Worm (Caenorhabditis elegans) whole organism, mixed stage, embryonic: Measurements from ENCODE around the gene swp-1.

Source experiments
- M03D4.4 ChIP-seq: sonication (generic microtip); optimal IDR thresholded peaks from 2 replicates; lab custom pipeline; 2017; ENCODE audit warnings: mild to moderate bottlenecking, missing genetic modification characterization, missing compliant biosample characterization
- bed-3 ChIP-seq: fragments of 200-800 bp; sonication (Bioruptor generic); optimal IDR thresholded peaks from 3 replicates; lab custom pipeline; 2018; ENCODE audit warnings: mild to moderate bottlenecking, missing genetic modification characterization, moderate library complexity, missing compliant biosample characterization
- blmp-1 ChIP-seq: fragments of 150-350 bp; optimal IDR thresholded peaks from 2 replicates; lab custom pipeline; 2014; ENCODE audit warnings: missing biosample characterization, missing genetic modification characterization
- ceh-39 ChIP-seq: fragments of 150-350 bp; optimal IDR thresholded peaks from 2 replicates; lab custom pipeline; 2014; ENCODE audit warnings: missing biosample characterization, missing genetic modification characterization
- ceh-83 ChIP-seq: fragments of 200-800 bp; sonication (Bioruptor generic); optimal IDR thresholded peaks from 2 replicates; lab custom pipeline; 2018; ENCODE audit warnings: mild to moderate bottlenecking, missing genetic modification characterization, missing compliant biosample characterization
- cnd-1 ChIP-seq: fragments of 200-800 bp; sonication (Bioruptor generic); optimal IDR thresholded peaks from 2 replicates; lab custom pipeline; 2018; ENCODE audit warnings: mild to moderate bottlenecking, missing genetic modification characterization, missing compliant biosample characterization
- drap-1 ChIP-seq: fragments of 200-800 bp; sonication (Bioruptor generic); optimal IDR thresholded peaks from 3 replicates; lab custom pipeline; 2018; ENCODE audit warnings: mild to moderate bottlenecking, missing genetic modification characterization, missing compliant biosample characterization
- elt-1 ChIP-seq: sonication (generic microtip); optimal IDR thresholded peaks from 2 replicates; lab custom pipeline; 2017; ENCODE audit warnings: missing genetic modification characterization, mild to moderate bottlenecking, missing compliant biosample characterization, antibody characterized with exemption, moderate library complexity, borderline replicate concordance; ENCODE audit not compliant: insufficient read depth
- elt-3 ChIP-seq: fragments of 150-350 bp; optimal IDR thresholded peaks from 2 replicates; lab custom pipeline; 2014; ENCODE audit warnings: missing biosample characterization, missing genetic modification characterization
- flh-1 ChIP-seq: fragments of 200-800 bp; sonication (Bioruptor generic); optimal IDR thresholded peaks from 2 replicates; lab custom pipeline; 2018; ENCODE audit warnings: mild to moderate bottlenecking, missing genetic modification characterization, moderate library complexity, missing compliant biosample characterization
- ham-2 ChIP-seq: fragments of 200-800 bp; sonication (Bioruptor generic); optimal IDR thresholded peaks from 2 replicates; lab custom pipeline; 2018; ENCODE audit warnings: mild to moderate bottlenecking, missing genetic modification characterization, missing compliant biosample characterization
- hlh-1 ChIP-seq: fragments of 150-350 bp; optimal IDR thresholded peaks from 2 replicates; lab custom pipeline; 2014; ENCODE audit warnings: missing biosample characterization, missing genetic modification reagents, missing genetic modification characterization
- lin-13 ChIP-seq: fragments of 150-350 bp; optimal IDR thresholded peaks from 2 replicates; lab custom pipeline; 2014; ENCODE audit warnings: missing biosample characterization, missing genetic modification characterization
- lin-32 ChIP-seq: fragments of 200-800 bp; sonication (Bioruptor generic); optimal IDR thresholded peaks from 2 replicates; lab custom pipeline; 2018; ENCODE audit warnings: mild to moderate bottlenecking, missing genetic modification characterization, missing compliant biosample characterization
- lsy-2 ChIP-seq: fragments of 150-350 bp; optimal IDR thresholded peaks from 2 replicates; lab custom pipeline; 2014; ENCODE audit warnings: missing biosample characterization, missing genetic modification characterization
- mab-5 ChIP-seq: fragments of 150-350 bp; optimal IDR thresholded peaks from 2 replicates; lab custom pipeline; 2014; ENCODE audit warnings: missing biosample characterization, missing genetic modification characterization
- mep-1 ChIP-seq: fragments of 150-350 bp; optimal IDR thresholded peaks from 2 replicates; lab custom pipeline; 2017; ENCODE audit warnings: missing biosample characterization, missing genetic modification reagents, missing genetic modification characterization, inconsistent platforms
- mls-2 ChIP-seq: sonication (generic microtip); optimal IDR thresholded peaks from 2 replicates; lab custom pipeline; 2016; ENCODE audit warnings: mild to moderate bottlenecking, missing genetic modification characterization, moderate library complexity, missing compliant biosample characterization
- nhr-12 ChIP-seq: fragments of 150-350 bp; optimal IDR thresholded peaks from 2 replicates; lab custom pipeline; 2014; ENCODE audit warnings: missing biosample characterization, missing genetic modification characterization
- nhr-2 ChIP-seq: fragments of 150-350 bp; optimal IDR thresholded peaks from 2 replicates; lab custom pipeline; 2014; ENCODE audit warnings: missing biosample characterization, missing genetic modification characterization
- nhr-237 ChIP-seq: fragments of 150-350 bp; optimal IDR thresholded peaks from 2 replicates; lab custom pipeline; 2014; ENCODE audit warnings: missing biosample characterization, missing genetic modification characterization
- nhr-76 ChIP-seq: sonication (generic microtip); optimal IDR thresholded peaks from 2 replicates; lab custom pipeline; 2017; ENCODE audit warnings: missing biosample characterization, missing genetic modification characterization
- pha-4 ChIP-seq: fragments of 150-350 bp; optimal IDR thresholded peaks from 2 replicates; lab custom pipeline; 2018; ENCODE audit warnings: missing biosample characterization, missing genetic modification reagents, missing genetic modification characterization
- sem-2 ChIP-seq: fragments of 200-800 bp; sonication (Bioruptor generic); optimal IDR thresholded peaks from 2 replicates; lab custom pipeline; 2018; ENCODE audit warnings: mild to moderate bottlenecking, missing genetic modification characterization, missing compliant biosample characterization
- snpc-4 ChIP-seq: fragments of 150-350 bp; optimal IDR thresholded peaks from 2 replicates; lab custom pipeline; 2014; ENCODE audit warnings: missing biosample characterization, missing genetic modification characterization
- sptf-1 ChIP-seq: sonication (generic microtip); optimal IDR thresholded peaks from 2 replicates; lab custom pipeline; 2017; ENCODE audit warnings: mild to moderate bottlenecking, missing genetic modification characterization, moderate library complexity, missing compliant biosample characterization
- tbx-8 ChIP-seq: fragments of 200-800 bp; sonication (Bioruptor generic); optimal IDR thresholded peaks from 2 replicates; lab custom pipeline; 2018; ENCODE audit warnings: mild to moderate bottlenecking, missing genetic modification characterization, moderate library complexity, missing compliant biosample characterization
- unc-120 ChIP-seq: sonication (generic microtip); optimal IDR thresholded peaks from 2 replicates; lab custom pipeline; 2017; ENCODE audit warnings: missing genetic modification characterization, missing compliant biosample characterization; ENCODE audit not compliant: poor library complexity, severe bottlenecking
- unc-39 ChIP-seq: fragments of 150-350 bp; optimal IDR thresholded peaks from 2 replicates; lab custom pipeline; 2014; ENCODE audit warnings: missing biosample characterization, missing genetic modification characterization
- unc-62 ChIP-seq: fragments of 150-350 bp; optimal IDR thresholded peaks from 2 replicates; lab custom pipeline; 2014; ENCODE audit warnings: missing biosample characterization, missing genetic modification reagents, missing genetic modification characterization
- zip-8 ChIP-seq: fragments of 150-350 bp; optimal IDR thresholded peaks from 2 replicates; lab custom pipeline; 2014; ENCODE audit warnings: missing biosample characterization, missing genetic modification characterization
- ztf-11 ChIP-seq: fragments of 150-350 bp; optimal IDR thresholded peaks from 2 replicates; lab custom pipeline; 2014; ENCODE audit warnings: missing biosample characterization, missing genetic modification characterization

Gene swp-1

DNA sequence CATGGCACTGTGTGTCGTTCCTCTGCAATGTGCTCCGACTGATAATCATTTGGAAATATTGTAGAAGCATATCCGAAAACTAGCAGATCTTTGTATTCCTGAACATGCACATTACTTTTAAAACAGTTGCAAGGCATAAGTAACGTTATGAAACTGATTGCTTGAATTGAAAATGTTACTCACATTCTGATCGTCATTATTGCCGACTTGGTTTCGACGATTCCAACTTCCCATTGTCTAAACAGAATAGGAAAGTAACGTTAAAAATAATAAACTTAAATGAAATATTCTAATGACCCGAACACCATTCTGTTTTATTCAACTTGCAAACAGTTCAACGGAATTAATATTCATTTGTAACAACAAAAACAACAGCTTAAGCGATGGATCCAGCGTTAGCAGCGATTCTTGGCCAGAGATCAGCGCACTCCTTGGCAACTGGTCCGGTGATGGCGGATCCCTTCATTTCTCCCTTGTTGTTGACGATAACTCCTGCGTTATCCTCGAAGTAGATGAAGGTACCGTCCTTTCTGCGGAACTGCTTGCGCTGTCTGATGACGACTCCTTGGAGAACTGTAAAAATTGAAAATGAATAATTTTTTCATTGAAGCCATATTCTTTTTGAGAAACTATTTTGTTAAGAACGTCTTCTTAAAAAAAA, at the start of gene swp-1:
swp-1 (minus strand) TSS at position 298 of the 661 bp plus-strand sequence.
- TF ChIP-seq ztf-11 (tag; lab: Kevin White, UChicago) (no peak), ceh-83 (no peak), nhr-2 (tag; lab: Kevin White, UChicago) (no peak), mab-5 (tag; lab: Kevin White, UChicago) (no peak), sptf-1 (tag; lab: Kevin White, UChicago) (no peak), mls-2 (tag; lab: Kevin White, UChicago) (no peak), drap-1 (GFP tag; lab: Kevin White, UChicago) (no peak), flh-1 (no peak), snpc-4 (tag; lab: Kevin White, UChicago) (no peak), lin-13 (tag; lab: Kevin White, UChicago) (no peak), elt-1 (tag; lab: Kevin White, UChicago) (no peak), elt-3 (no peak), M03D4.4 (no peak), nhr-12 (no peak), unc-62 (no peak), lsy-2 (tag; lab: Kevin White, UChicago) (no peak), cnd-1 (tag; lab: Kevin White, UChicago) (no peak)

DNA sequence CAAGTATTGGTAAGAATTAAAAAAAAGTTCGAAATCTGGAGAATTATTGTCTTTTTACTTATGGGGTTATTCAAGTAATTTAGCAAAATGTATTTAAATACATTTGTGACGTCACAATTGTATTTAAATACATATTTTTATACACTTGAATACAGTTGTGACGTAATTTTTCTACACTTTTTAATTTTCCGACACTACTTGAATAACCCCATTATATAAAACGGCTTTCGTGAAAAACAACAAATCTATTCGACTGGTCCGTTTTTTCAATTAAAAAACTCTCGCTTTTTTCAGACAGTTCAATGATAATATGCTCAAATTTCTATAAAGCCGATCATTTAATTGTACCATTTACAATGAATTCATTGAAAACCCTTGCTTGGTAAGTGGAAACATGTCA, 45.2 kb upstream of the swp-1 start:
- TF ChIP-seq mls-2 (tag; lab: Kevin White, UChicago) (no peak), nhr-237 (tag; lab: Kevin White, UChicago) (no peak), nhr-76 (tag; lab: Kevin White, UChicago) (no peak), pha-4 (tag; lab: Kevin White, UChicago) (no peak), zip-8 (tag; lab: Kevin White, UChicago) (peak; percentile 91), nhr-2 (tag; lab: Kevin White, UChicago) (no peak), ham-2 (no peak), tbx-8 (GFP tag; lab: Kevin White, UChicago) (no peak)

DNA sequence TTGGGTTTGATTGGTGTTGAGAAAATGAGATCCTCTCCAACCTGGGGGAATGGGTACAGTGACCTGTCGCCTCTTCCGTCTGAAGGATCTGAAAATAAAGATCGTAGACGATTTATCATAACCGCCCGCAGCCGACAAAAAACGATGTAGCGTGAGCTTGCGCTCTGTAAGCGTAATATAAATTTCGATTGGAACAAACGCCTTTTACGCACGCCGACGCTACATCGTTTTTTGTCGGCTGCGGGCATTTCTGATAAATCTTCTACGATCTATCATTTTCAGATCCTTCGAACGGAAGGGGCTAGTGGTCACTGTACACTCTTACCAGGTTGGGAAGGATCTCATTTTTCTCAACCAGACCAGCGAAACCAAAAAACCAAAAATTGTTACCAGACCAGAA, 43.0 kb upstream of the swp-1 start:
- TF ChIP-seq unc-120 (tag; lab: Kevin White, UChicago) (no peak), bed-3 (no peak), nhr-2 (tag; lab: Kevin White, UChicago) (no peak), unc-62 (no peak), flh-1 (no peak), snpc-4 (tag; lab: Kevin White, UChicago) (no peak), ztf-11 (tag; lab: Kevin White, UChicago) (no peak), tbx-8 (GFP tag; lab: Kevin White, UChicago) (no peak), nhr-76 (tag; lab: Kevin White, UChicago) (no peak), ceh-83 (no peak)

DNA sequence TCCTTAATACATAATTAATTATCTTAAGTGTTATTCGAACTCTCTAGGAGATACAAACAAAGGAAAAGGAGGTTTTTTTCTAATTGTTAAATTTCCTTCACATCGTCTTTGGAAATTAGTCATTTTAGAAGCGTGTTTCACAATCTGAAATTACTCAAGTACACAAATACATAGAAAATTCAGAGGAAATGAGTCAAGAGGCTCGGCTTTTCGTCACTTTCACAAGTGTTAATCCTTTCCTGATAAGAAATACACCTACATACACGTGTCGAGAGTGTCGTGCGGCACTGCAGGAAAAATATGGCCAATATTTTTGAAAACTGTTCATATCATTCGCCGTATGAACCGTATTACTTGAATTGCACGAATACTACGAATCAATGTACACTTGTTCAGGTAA, 41.9 kb upstream of the swp-1 start, which contains the start of gene B0244.4:
B0244.4 (plus strand) TSS at position 301 of the 400 bp plus-strand sequence.
- no peak for TF ChIP-seq ceh-39
- TF ChIP-seq ceh-83: no peak

DNA sequence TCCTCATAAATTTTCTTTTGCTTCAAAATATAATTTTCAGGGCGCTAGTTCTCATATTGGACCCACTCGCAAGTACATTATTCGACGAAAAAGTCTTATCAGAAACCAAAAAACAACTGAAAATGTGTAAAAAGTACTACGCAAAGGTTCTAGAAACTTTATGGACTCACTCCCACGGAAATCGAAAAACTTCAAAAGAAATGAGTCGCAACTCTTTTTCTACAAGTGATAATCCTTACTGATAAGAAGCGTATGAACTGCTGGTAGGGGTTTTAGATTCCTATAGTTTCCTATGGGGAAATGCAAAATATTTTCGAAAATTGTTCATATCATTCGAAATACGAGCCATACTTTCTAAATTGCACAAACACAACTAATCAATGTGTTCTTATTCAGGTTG, 39.3 kb upstream of the swp-1 start, which contains the start of gene B0244.5:
B0244.5 (plus strand) TSS at position 301 of the 400 bp plus-strand sequence.
- TF ChIP-seq unc-62 (no peak), lin-32 (no peak), drap-1 (GFP tag; lab: Kevin White, UChicago) (no peak), mls-2 (tag; lab: Kevin White, UChicago) (no peak), nhr-76 (tag; lab: Kevin White, UChicago) (no peak), blmp-1 (tag; lab: Kevin White, UChicago) (no peak), flh-1 (no peak), mab-5 (tag; lab: Kevin White, UChicago) (no peak), ztf-11 (tag; lab: Kevin White, UChicago) (no peak), unc-120 (tag; lab: Kevin White, UChicago) (no peak), elt-3 (no peak), hlh-1 (tag; lab: Kevin White, UChicago) (no peak), bed-3 (no peak), nhr-12 (no peak), unc-39 (no peak), zip-8 (tag; lab: Kevin White, UChicago) (no peak), snpc-4 (tag; lab: Kevin White, UChicago) (no peak), mep-1 (tag; lab: Kevin White, UChicago) (no peak), sem-2 (GFP tag; lab: Kevin White, UChicago) (no peak), nhr-237 (tag; lab: Kevin White, UChicago) (no peak)
